Worm (Caenorhabditis elegans): ENCODE measurements around the gene otpl-4.

otpl-4 gene

ce11 chrV:8552460-8552859, 15.3 kb downstream of the otpl-4 start, which contains the start of gene acr-15:
Gene acr-15 (plus strand): TSS chrV:8552695.
- no peak for TF ChIP-seq nhr-67 (tag; optimal IDR thresholded peaks at IDR 0.05)
- peak; percentile 97 for TF ChIP-seq egl-5 (tag; optimal IDR thresholded peaks at IDR 0.05)

- no peak for TF ChIP-seq snpc-4 (tag; optimal IDR thresholded peaks at IDR 0.05)
- no peak for TF ChIP-seq ceh-82 (tag; optimal IDR thresholded peaks at IDR 0.05)
- no peak for TF ChIP-seq nhr-237 (tag; optimal IDR thresholded peaks at IDR 0.05)
- no peak for TF ChIP-seq nhr-12 (tag; optimal IDR thresholded peaks at IDR 0.05)
- TF ChIP-seq lsy-12 (tag; optimal IDR thresholded peaks at IDR 0.05) = no peak
- no peak for TF ChIP-seq fkh-2 (tag; optimal IDR thresholded peaks at IDR 0.05)
- no peak for TF ChIP-seq nhr-11 (tag; optimal IDR thresholded peaks at IDR 0.05)
- no peak for TF ChIP-seq nhr-76 (tag; optimal IDR thresholded peaks at IDR 0.05)
- TF ChIP-seq fkh-10 (GFP tag; optimal IDR thresholded peaks at IDR 0.05) = no peak
- no peak for TF ChIP-seq skn-1 (tag; optimal IDR thresholded peaks at IDR 0.05)
Measured at ce11 chrV:8555955-8556354, 18.8 kb downstream of the otpl-4 start.

ce11 chrV:8560916-8561315, 23.8 kb downstream of the otpl-4 start, which contains the start of gene acr-16:
Gene acr-16 (plus strand): TSS chrV:8561216.
- no peak for TF ChIP-seq hmg-11 (tag; optimal IDR thresholded peaks at IDR 0.05)
- no peak for TF ChIP-seq nhr-77 (tag; optimal IDR thresholded peaks at IDR 0.05)
- no peak for TF ChIP-seq nhr-28 (tag; optimal IDR thresholded peaks at IDR 0.05)
- TF ChIP-seq elt-2 (tag; optimal IDR thresholded peaks at IDR 0.05) = no peak
- no peak for TF ChIP-seq nhr-23 (tag; optimal IDR thresholded peaks at IDR 0.05)
- no peak for TF ChIP-seq daf-12 (tag; optimal IDR thresholded peaks at IDR 0.05)
- TF ChIP-seq lin-39 (tag; optimal IDR thresholded peaks at IDR 0.05) = no peak
- TF ChIP-seq pqm-1 (tag; optimal IDR thresholded peaks at IDR 0.05) = no peak
- TF ChIP-seq zag-1 (tag; optimal IDR thresholded peaks at IDR 0.05) = no peak
- TF ChIP-seq ama-1 (optimal IDR thresholded peaks at IDR 0.05) = no peak
- no peak for TF ChIP-seq egl-27 (tag; optimal IDR thresholded peaks at IDR 0.05)

DNA sequence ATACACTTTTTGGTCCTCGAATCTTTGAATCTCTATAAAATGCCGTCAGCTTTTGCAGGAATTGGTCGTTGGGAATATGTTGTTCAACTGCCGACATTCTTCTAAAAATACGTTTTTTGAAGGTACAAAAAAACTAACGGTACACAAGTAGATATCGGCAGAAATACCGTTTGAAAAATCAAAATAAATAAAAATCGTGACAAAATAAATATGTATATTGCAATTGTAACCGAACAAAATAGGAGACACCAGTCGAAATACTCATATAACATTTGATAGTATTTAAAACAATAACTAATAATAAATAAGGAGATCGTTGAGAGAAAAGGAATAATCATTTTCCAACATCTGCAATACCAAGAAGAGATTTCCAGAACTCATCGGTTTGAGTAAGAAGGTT, 27.9 kb downstream of the otpl-4 start, which contains the start of gene F25G6.8:
Gene F25G6.8 (minus strand): TSS at position 101 of the 400 bp plus-strand sequence.
- TF ChIP-seq pha-4 (tag; optimal IDR thresholded peaks at IDR 0.05) (no peak), fkh-2 (tag; optimal IDR thresholded peaks at IDR 0.05) (no peak), nfya-1 (tag; optimal IDR thresholded peaks at IDR 0.05; ENCODE audit: insufficient read depth) (no peak), ama-1 (optimal IDR thresholded peaks at IDR 0.05) (no peak), nhr-12 (tag; optimal IDR thresholded peaks at IDR 0.05) (no peak), tbx-2 (tag; optimal IDR thresholded peaks at IDR 0.05) (no peak), unc-39 (tag; optimal IDR thresholded peaks at IDR 0.05) (no peak), daf-12 (tag; optimal IDR thresholded peaks at IDR 0.05) (no peak)

DNA sequence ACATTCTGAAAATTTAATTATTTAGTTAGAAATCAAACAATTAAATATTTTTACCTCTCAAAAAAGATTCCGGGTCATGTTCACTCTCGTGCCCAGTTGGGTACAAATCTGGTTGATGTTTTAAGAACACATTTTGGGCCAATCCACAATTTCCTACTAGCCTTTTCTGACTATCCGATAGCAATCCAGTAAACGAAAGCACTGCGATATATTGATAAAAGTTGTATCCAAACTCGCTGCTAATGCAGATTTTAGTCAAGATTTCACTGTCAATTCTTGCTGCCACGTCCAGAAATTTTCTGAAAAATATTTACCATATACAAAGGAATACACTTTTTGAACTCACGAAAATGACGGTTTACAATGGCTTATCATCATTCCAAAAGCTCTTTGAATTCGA, 32.0 kb downstream of the otpl-4 start:
- TF ChIP-seq elt-3 (tag; optimal IDR thresholded peaks at IDR 0.05) (no peak), aly-2 (tag; optimal IDR thresholded peaks at IDR 0.05) (no peak), egl-27 (tag; optimal IDR thresholded peaks at IDR 0.05) (no peak), sea-2 (GFP tag; optimal IDR thresholded peaks at IDR 0.05) (no peak), egl-5 (tag; optimal IDR thresholded peaks at IDR 0.05) (no peak), nhr-77 (tag; optimal IDR thresholded peaks at IDR 0.05) (no peak), nhr-11 (tag; optimal IDR thresholded peaks at IDR 0.05) (no peak), unc-39 (tag; optimal IDR thresholded peaks at IDR 0.05) (no peak), ceh-82 (tag; optimal IDR thresholded peaks at IDR 0.05) (no peak), daf-12 (tag; optimal IDR thresholded peaks at IDR 0.05) (no peak), ztf-4 (tag; optimal IDR thresholded peaks at IDR 0.05) (no peak), nhr-12 (tag; optimal IDR thresholded peaks at IDR 0.05) (no peak), nhr-76 (tag; optimal IDR thresholded peaks at IDR 0.05) (no peak), ZK546.5 (tag; optimal IDR thresholded peaks at IDR 0.05) (no peak), lin-15B (tag; optimal IDR thresholded peaks at IDR 0.05) (no peak), fos-1 (tag; optimal IDR thresholded peaks at IDR 0.05) (no peak), tbx-2 (tag; optimal IDR thresholded peaks at IDR 0.05) (no peak), pha-4 (tag; optimal IDR thresholded peaks at IDR 0.05) (no peak), pqm-1 (tag; optimal IDR thresholded peaks at IDR 0.05) (no peak), ceh-9 (tag; optimal IDR thresholded peaks at IDR 0.05) (no peak)

Data from whole organism, L3 larva.